Fruit fly (Drosophila melanogaster) whole organism, embryonic: ENCODE measurements around the gene CycG.

Experiments
- ATbp ChIP-seq: fragments of 200-800 bp; sonication (Bioruptor generic); optimal IDR thresholded peaks from 2 replicates; lab custom pipeline; 2017; ENCODE audit warnings: missing biosample characterization, mild to moderate bottlenecking, missing genetic modification characterization, missing genetic modification reagents
- BtbVII ChIP-seq: fragments of 200-800 bp; sonication (Bioruptor generic); optimal IDR thresholded peaks from 3 replicates; lab custom pipeline; 2017; ENCODE audit warnings: missing biosample characterization, mild to moderate bottlenecking, missing genetic modification characterization
- CG10209 ChIP-seq: fragments of 200-800 bp; sonication (Bioruptor generic); optimal IDR thresholded peaks from 3 replicates; lab custom pipeline; 2017; ENCODE audit warnings: missing biosample characterization, mild to moderate bottlenecking, missing genetic modification characterization, missing genetic modification reagents
- CG10654 ChIP-seq: fragments of 200-800 bp; sonication (Bioruptor generic); optimal IDR thresholded peaks from 2 replicates; lab custom pipeline; 2016; ENCODE audit warnings: missing biosample characterization, missing genetic modification characterization
- CG11093 ChIP-seq: fragments of 200-800 bp; sonication (Bioruptor generic); IDR thresholded peaks from 3 replicates; pipeline ENCODE4 v1.3.6; 2022; ENCODE audit warnings: missing biosample characterization, missing genetic modification characterization
- CG13624 ChIP-seq: fragments of 200-800 bp; sonication (Bioruptor generic); optimal IDR thresholded peaks from 2 replicates; lab custom pipeline; 2016; ENCODE audit warnings: missing biosample characterization, missing genetic modification characterization
- CG13775 ChIP-seq: fragments of 200-800 bp; sonication (Bioruptor generic); optimal IDR thresholded peaks from 3 replicates; lab custom pipeline; 2017; ENCODE audit warnings: missing biosample characterization, mild to moderate bottlenecking, missing genetic modification characterization
- CG15011 ChIP-seq: fragments of 200-800 bp; sonication (Bioruptor generic); optimal IDR thresholded peaks from 3 replicates; lab custom pipeline; 2018; ENCODE audit warnings: missing biosample characterization, mild to moderate bottlenecking, missing genetic modification characterization
- CG15479 ChIP-seq: fragments of 200-800 bp; sonication (Bioruptor generic); optimal IDR thresholded peaks from 3 replicates; lab custom pipeline; 2019; ENCODE audit warnings: missing biosample characterization, mild to moderate bottlenecking, missing genetic modification characterization, moderate library complexity
- CG15601 ChIP-seq: fragments of 200-800 bp; sonication (Bioruptor generic); optimal IDR thresholded peaks from 3 replicates; lab custom pipeline; 2019; ENCODE audit warnings: missing biosample characterization, mild to moderate bottlenecking, missing genetic modification characterization, moderate library complexity
- CG15696 ChIP-seq: fragments of 200-800 bp; sonication (Bioruptor generic); optimal IDR thresholded peaks from 2 replicates; lab custom pipeline; 2019; ENCODE audit warnings: missing biosample characterization, mild to moderate bottlenecking, missing genetic modification characterization, moderate library complexity
- CG17361 ChIP-seq: fragments of 200-800 bp; sonication (Bioruptor generic); IDR thresholded peaks from 3 replicates; pipeline ENCODE4 v1.3.6; 2022; ENCODE audit warnings: missing biosample characterization, missing genetic modification characterization
- CG17802 ChIP-seq: fragments of 200-800 bp; sonication (Bioruptor generic); optimal IDR thresholded peaks from 2 replicates; lab custom pipeline; 2018; ENCODE audit warnings: missing biosample characterization, mild to moderate bottlenecking, missing genetic modification characterization, moderate library complexity
- CG18619 ChIP-seq: fragments of 200-800 bp; sonication (Bioruptor generic); optimal IDR thresholded peaks from 3 replicates; lab custom pipeline; 2017; ENCODE audit warnings: missing biosample characterization, mild to moderate bottlenecking, missing genetic modification characterization
- CG31388 ChIP-seq: fragments of 200-800 bp; sonication (Bioruptor generic); optimal IDR thresholded peaks from 2 replicates; lab custom pipeline; 2016; ENCODE audit warnings: missing biosample characterization, missing genetic modification characterization
- CG33557 ChIP-seq: fragments of 200-800 bp; sonication (Bioruptor generic); optimal IDR thresholded peaks from 2 replicates; lab custom pipeline; 2019; ENCODE audit warnings: missing biosample characterization, mild to moderate bottlenecking, missing genetic modification characterization, moderate library complexity
- CG4328 ChIP-seq: fragments of 200-800 bp; sonication (Bioruptor generic); optimal IDR thresholded peaks from 3 replicates; lab custom pipeline; 2017; ENCODE audit warnings: missing biosample characterization, missing genetic modification reagents, missing genetic modification characterization
- CG8089 ChIP-seq: fragments of 200-800 bp; sonication (Bioruptor generic); optimal IDR thresholded peaks from 3 replicates; lab custom pipeline; 2016; ENCODE audit warnings: missing biosample characterization, missing genetic modification characterization
- CG8478 ChIP-seq: fragments of >200 bp; optimal IDR thresholded peaks from 2 replicates; lab custom pipeline; 2018
- Med ChIP-seq: fragments of 200-800 bp; sonication (Bioruptor generic); peaks from one replicate; lab custom pipeline; 2016; ENCODE audit warnings: missing biosample characterization, missing genetic modification characterization, mild to moderate bottlenecking, inconsistent platforms, moderate library complexity
- NC2β ChIP-seq: fragments of 200-800 bp; sonication (Bioruptor generic); optimal IDR thresholded peaks from 2 replicates; lab custom pipeline; 2016; ENCODE audit warnings: missing biosample characterization, missing genetic modification characterization
- Neu2 ChIP-seq: fragments of 200-800 bp; sonication (Bioruptor generic); optimal IDR thresholded peaks from 3 replicates; lab custom pipeline; 2016; ENCODE audit warnings: missing biosample characterization, missing genetic modification characterization, borderline replicate concordance
- NfI ChIP-seq: fragments of 200-800 bp; sonication (Bioruptor generic); optimal IDR thresholded peaks from 3 replicates; lab custom pipeline; 2018; ENCODE audit warnings: missing biosample characterization, mild to moderate bottlenecking, missing genetic modification characterization, moderate library complexity
- Opbp ChIP-seq: fragments of 200-800 bp; sonication (Bioruptor generic); IDR thresholded peaks from 3 replicates; pipeline ENCODE4 v1.3.6; 2022; ENCODE audit warnings: missing biosample characterization, missing genetic modification characterization; ENCODE audit not compliant: partially characterized antibody
- Ravus ChIP-seq: fragments of 200-800 bp; sonication (Bioruptor generic); IDR thresholded peaks from 2 replicates; pipeline ENCODE4 v1.3.6; 2022; ENCODE audit warnings: missing biosample characterization, missing genetic modification characterization
- ac ChIP-seq: fragments of 200-800 bp; sonication (Bioruptor generic); optimal IDR thresholded peaks from 3 replicates; lab custom pipeline; 2017; ENCODE audit warnings: missing biosample characterization, mild to moderate bottlenecking, missing genetic modification characterization
- az2 ChIP-seq: fragments of 200-800 bp; sonication (Bioruptor generic); optimal IDR thresholded peaks from 3 replicates; lab custom pipeline; 2016; ENCODE audit warnings: missing biosample characterization, missing genetic modification characterization
- br ChIP-seq: fragments of >200 bp; optimal IDR thresholded peaks from 2 replicates; lab custom pipeline; 2017
- chinmo ChIP-seq: fragments of 200-800 bp; sonication (Bioruptor generic); IDR thresholded peaks from 4 replicates; pipeline ENCODE4 v1.3.6; 2022; ENCODE audit warnings: missing biosample characterization, missing genetic modification characterization; ENCODE audit not compliant: partially characterized antibody
- dysf ChIP-seq: fragments of 200-800 bp; sonication (Bioruptor generic); IDR thresholded peaks from 3 replicates; pipeline ENCODE4 v1.3.6; 2022; ENCODE audit warnings: missing biosample characterization, missing genetic modification characterization
- eve ChIP-seq, 2 experiments: fragments of >200 bp; optimal IDR thresholded peaks; 2 replicates each; lab custom pipeline; 2017; ENCODE audit warnings: missing biosample characterization in 2 of 2, missing genetic modification characterization in 2 of 2
- fd96Cb ChIP-seq: fragments of 200-800 bp; sonication (Bioruptor generic); optimal IDR thresholded peaks from 2 replicates; lab custom pipeline; 2018; ENCODE audit warnings: missing biosample characterization, mild to moderate bottlenecking, missing genetic modification characterization, moderate library complexity
- gce ChIP-seq: fragments of 200-800 bp; sonication (Bioruptor generic); IDR thresholded peaks from 3 replicates; pipeline ENCODE4 v1.3.6; 2022; ENCODE audit warnings: missing biosample characterization, missing genetic modification characterization
- gem ChIP-seq: fragments of 200-800 bp; sonication (Bioruptor generic); optimal IDR thresholded peaks from 2 replicates; lab custom pipeline; 2019; ENCODE audit warnings: missing biosample characterization, mild to moderate bottlenecking, missing genetic modification characterization, moderate library complexity
- grau ChIP-seq: fragments of 200-800 bp; optimal IDR thresholded peaks from 3 replicates; lab custom pipeline; 2019; ENCODE audit warnings: missing biosample characterization, mild to moderate bottlenecking, missing genetic modification characterization, moderate library complexity
- grn ChIP-seq: fragments of 200-800 bp; sonication (Bioruptor generic); optimal IDR thresholded peaks from 3 replicates; lab custom pipeline; 2017; ENCODE audit warnings: missing biosample characterization, missing genetic modification characterization
- gro ChIP-seq: fragments of 200-800 bp; sonication (Bioruptor generic); optimal IDR thresholded peaks from 2 replicates; lab custom pipeline; 2016; ENCODE audit warnings: missing biosample characterization, missing genetic modification characterization
- jing ChIP-seq: fragments of 200-800 bp; sonication (Bioruptor generic); optimal IDR thresholded peaks from 2 replicates; lab custom pipeline; 2018; ENCODE audit warnings: missing biosample characterization, mild to moderate bottlenecking, missing genetic modification characterization
- klu ChIP-seq: fragments of 200-800 bp; sonication (Bioruptor generic); IDR thresholded peaks from 2 replicates; pipeline ENCODE4 v1.3.6; 2022; ENCODE audit warnings: missing biosample characterization, missing genetic modification characterization
- maf-S ChIP-seq: fragments of 200-800 bp; sonication (Bioruptor generic); optimal IDR thresholded peaks from 2 replicates; lab custom pipeline; 2016; ENCODE audit warnings: missing biosample characterization, missing genetic modification characterization
- oc ChIP-seq: fragments of 200-800 bp; sonication (Bioruptor generic); optimal IDR thresholded peaks from 2 replicates; lab custom pipeline; 2018; ENCODE audit warnings: missing biosample characterization, mild to moderate bottlenecking, missing genetic modification characterization, moderate library complexity
- odd ChIP-seq: fragments of 200-800 bp; sonication (Bioruptor generic); optimal IDR thresholded peaks from 2 replicates; lab custom pipeline; 2017; ENCODE audit warnings: missing biosample characterization, mild to moderate bottlenecking, missing genetic modification characterization
- pfk ChIP-seq: fragments of 200-800 bp; sonication (Bioruptor generic); optimal IDR thresholded peaks from 2 replicates; lab custom pipeline; 2018; ENCODE audit warnings: missing biosample characterization, mild to moderate bottlenecking, missing genetic modification characterization, moderate library complexity
- pros ChIP-seq: fragments of 200-800 bp; sonication (Bioruptor generic); optimal IDR thresholded peaks from 3 replicates; lab custom pipeline; 2019; ENCODE audit warnings: missing biosample characterization, mild to moderate bottlenecking, missing genetic modification characterization, moderate library complexity
- pzg ChIP-seq: fragments of 200-800 bp; sonication (Bioruptor generic); optimal IDR thresholded peaks from 3 replicates; lab custom pipeline; 2018; ENCODE audit warnings: missing biosample characterization, mild to moderate bottlenecking, missing genetic modification characterization, moderate library complexity
- ro ChIP-seq: fragments of 200-800 bp; sonication (Bioruptor generic); IDR thresholded peaks from 2 replicates; pipeline ENCODE4 v1.3.6; 2022; ENCODE audit warnings: missing biosample characterization, missing genetic modification characterization
- row ChIP-seq: fragments of 200-800 bp; sonication (Bioruptor generic); IDR thresholded peaks from 3 replicates; pipeline ENCODE4 v1.3.6; 2022; ENCODE audit warnings: missing biosample characterization, missing genetic modification characterization
- run ChIP-seq: fragments of 200-800 bp; sonication (Bioruptor generic); optimal IDR thresholded peaks from 3 replicates; lab custom pipeline; 2018; ENCODE audit warnings: missing biosample characterization, mild to moderate bottlenecking, missing genetic modification characterization
- slbo ChIP-seq: fragments of 200-800 bp; sonication (Bioruptor generic); IDR thresholded peaks from 2 replicates; pipeline ENCODE4 v1.3.6; 2022; ENCODE audit warnings: missing biosample characterization, missing genetic modification characterization
- tll ChIP-seq, 2 experiments: fragments of 200-800 bp in 1 of 2; fragments of >200 bp in 1 of 2; sonication (Bioruptor generic) in 1 of 2; optimal IDR thresholded peaks; 2 replicates each; lab custom pipeline; 2017 to 2019; ENCODE audit warnings: missing biosample characterization in 2 of 2, missing genetic modification characterization in 2 of 2, mild to moderate bottlenecking in 1 of 2, moderate library complexity in 1 of 2
- ttk ChIP-seq: fragments of 200-800 bp; sonication (Bioruptor generic); IDR thresholded peaks from 2 replicates; pipeline ENCODE4 v2.1.2; 2022; ENCODE audit warnings: missing biosample characterization, missing genetic modification characterization

CycG gene

DNA sequence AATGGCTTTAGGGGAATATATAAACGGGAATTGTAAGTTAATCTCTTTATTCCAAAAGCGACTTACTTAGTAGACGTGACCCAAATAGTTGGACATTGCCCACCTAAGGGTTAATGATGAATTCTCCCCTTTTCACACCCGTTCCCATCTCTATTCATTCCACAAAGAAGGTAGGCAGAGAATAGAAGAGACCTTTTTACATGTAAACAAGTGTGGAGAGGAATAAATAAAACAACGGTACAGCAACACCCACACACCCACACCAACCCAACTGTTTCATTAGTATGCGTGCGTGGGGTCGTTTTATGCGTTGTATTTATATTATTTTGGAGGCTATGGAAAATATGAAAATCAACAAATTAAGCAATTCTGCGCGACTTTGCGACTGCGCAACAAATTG lies 4.4 kb downstream of the CycG start (continued):
- peak; percentile 18 for TF ChIP-seq CG15696 (tag; lab: Kevin White, UChicago)
- TF ChIP-seq CG13775 = peak; percentile 9
- TF ChIP-seq CG17802 = no peak
- no peak for TF ChIP-seq pzg (GFP tag; lab: Kevin White, UChicago)
- no peak for TF ChIP-seq gem (tag; lab: Kevin White, UChicago)
- no peak for TF ChIP-seq Opbp
- no peak for TF ChIP-seq Ravus
- no peak for TF ChIP-seq pfk (GFP tag; lab: Kevin White, UChicago)
- TF ChIP-seq CG13624 (GFP tag; lab: Kevin White, UChicago) = peak; percentile 50
- TF ChIP-seq dysf (GFP tag; lab: Robert Waterston, UW) = no peak
- TF ChIP-seq row (GFP tag; lab: Robert Waterston, UW) = no peak
- no peak for TF ChIP-seq tll (GFP tag; optimal IDR thresholded peaks at IDR 0.05; lab: Kevin White, UChicago)
- peak; percentile 8 for TF ChIP-seq CG18619

dm6 chr3R:31607287-31607849 lies 5.1 kb downstream of the CycG start:
- TF ChIP-seq fd96Cb (tag; lab: Kevin White, UChicago) (no peak), BtbVII (GFP tag; lab: Kevin White, UChicago) (no peak), gro (no peak), pros (GFP tag; lab: Kevin White, UChicago) (peak; percentile 67), maf-S (no peak), eve (GFP tag; optimal IDR thresholded peaks at IDR 0.05; lab: Kevin White, UChicago) (peak in 1 of 2 experiments; percentile 50), grau (tag; lab: Kevin White, UChicago) (no peak), klu (no peak), NC2β (no peak), CG10654 (no peak), slbo (GFP tag; lab: Robert Waterston, UW) (no peak), CG15601 (no peak), CG33557 (GFP tag; lab: Kevin White, UChicago) (no peak), CG8089 (GFP tag; lab: Kevin White, UChicago) (no peak), CG10209 (no peak), CG15011 (no peak), CG15479 (GFP tag; lab: Kevin White, UChicago) (peak; percentile 58), CG4328 (no peak), NfI (GFP tag; lab: Kevin White, UChicago) (no peak), ro (GFP tag; lab: Robert Waterston, UW) (no peak), oc (tag; lab: Kevin White, UChicago) (no peak), CG11093 (GFP tag; lab: Robert Waterston, UW) (no peak), pzg (GFP tag; lab: Kevin White, UChicago) (no peak), az2 (no peak), ttk (GFP tag; lab: Robert Waterston, UW) (no peak), Med (GFP tag; lab: Kevin White, UChicago) (no peak), Neu2 (GFP tag; lab: Kevin White, UChicago) (no peak), gce (GFP tag; lab: Robert Waterston, UW) (no peak), odd (GFP tag; lab: Kevin White, UChicago) (no peak), CG17361 (no peak), CG31388 (GFP tag; lab: Kevin White, UChicago) (no peak), ATbp (no peak), chinmo (GFP tag; lab: Robert Waterston, UW) (peak; percentile 73; the same call in 1 of the 4 replicates), CG8478 (lab: Kevin White, UChicago) (no peak), ac (GFP tag; lab: Kevin White, UChicago) (peak; percentile 26), br (no peak), run (tag; lab: Kevin White, UChicago) (no peak), grn (peak; percentile 47), jing (GFP tag; lab: Kevin White, UChicago) (no peak)
